Worm (Caenorhabditis elegans): Measurements from ENCODE around the gene F35G12.7.
A peak's percentile ranks its signal among the peaks of the same experiment; 100 is the strongest.

The F35G12.7 gene

ce11 chrIII:4626148-4626922 is 39.2 kb upstream of the F35G12.7 start:
- TF ChIP-seq C38D4.7 (GFP tag; optimal IDR thresholded peaks at IDR 0.05): peak; percentile 45
- TF ChIP-seq gmeb-2 (tag; optimal IDR thresholded peaks at IDR 0.05): peak; percentile 28
- no peak for TF ChIP-seq ttx-3 (tag; optimal IDR thresholded peaks at IDR 0.05)
- peak; percentile 2 for TF ChIP-seq unc-42 (tag; optimal IDR thresholded peaks at IDR 0.05)
- no peak for TF ChIP-seq ceh-18 (tag; optimal IDR thresholded peaks at IDR 0.05)
- TF ChIP-seq ceh-6 (GFP tag; optimal IDR thresholded peaks at IDR 0.05): peak; percentile 42
- TF ChIP-seq ceh-19 (GFP tag; optimal IDR thresholded peaks at IDR 0.05): peak; percentile 61
- TF ChIP-seq K02D7.2 (tag; optimal IDR thresholded peaks at IDR 0.05): peak; percentile 46
- TF ChIP-seq Y22D7AL.16 (tag; optimal IDR thresholded peaks at IDR 0.05): no peak
- TF ChIP-seq fkh-6 (tag; optimal IDR thresholded peaks at IDR 0.05): no peak
- no peak for TF ChIP-seq sdc-2 (tag; optimal IDR thresholded peaks at IDR 0.05)

DNA sequence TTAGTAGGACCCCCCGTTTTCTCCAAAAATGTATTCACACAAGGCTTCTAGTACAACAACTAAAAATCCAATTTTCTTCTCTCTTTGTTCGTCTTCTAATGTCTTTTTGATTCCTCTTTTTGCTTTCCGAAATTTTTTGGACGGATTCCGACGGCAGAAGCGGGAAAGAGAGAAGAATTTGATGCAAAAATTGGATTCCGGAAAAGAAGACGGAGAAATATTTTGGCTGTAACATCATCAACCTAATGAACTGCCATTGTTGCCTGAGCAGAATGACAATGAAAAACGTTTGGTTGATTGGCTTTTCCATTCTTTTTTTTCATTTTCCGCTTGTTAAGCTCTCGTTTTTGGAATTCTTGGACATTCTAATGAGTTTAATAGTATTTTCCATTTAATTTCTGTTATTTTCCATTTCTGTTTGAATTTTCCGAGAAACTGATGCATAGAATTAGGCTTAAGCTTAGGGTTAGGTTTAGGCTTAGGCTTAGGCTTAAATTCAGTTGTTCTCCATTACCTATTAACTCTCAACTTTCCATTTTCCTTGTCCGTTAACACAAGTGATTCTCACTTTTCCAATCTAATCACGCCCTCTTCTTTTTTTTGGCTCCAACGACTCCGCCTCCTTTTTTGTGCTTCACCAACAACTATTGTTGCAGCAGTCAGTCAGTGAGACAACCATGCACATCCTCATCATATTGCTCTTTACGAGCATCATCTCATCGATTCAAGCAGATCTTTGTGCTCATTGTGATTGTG is 35.4 kb upstream of the F35G12.7 start, which contains the start of gene lron-5:
lron-5 (plus strand) TSS at position 655 of the 756 bp plus-strand sequence.
- TF ChIP-seq dve-1 (tag; optimal IDR thresholded peaks at IDR 0.05) (no peak), unc-42 (tag; optimal IDR thresholded peaks at IDR 0.05) (peak; percentile 45), ama-1 (optimal IDR thresholded peaks at IDR 0.05) (no peak), che-1 (tag; optimal IDR thresholded peaks at IDR 0.05) (no peak)

- no peak for TF ChIP-seq nhr-232 (tag; optimal IDR thresholded peaks at IDR 0.05)
- TF ChIP-seq sox-2 (GFP tag; IDR thresholded peaks at IDR 0.05): no peak
- no peak for TF ChIP-seq mec-3 (tag; optimal IDR thresholded peaks at IDR 0.05; ENCODE audit: borderline replicate concordance)
- TF ChIP-seq hlh-6 (tag; optimal IDR thresholded peaks at IDR 0.05): no peak
- TF ChIP-seq F13H6.1 (tag; optimal IDR thresholded peaks at IDR 0.05): peak; percentile 1
- TF ChIP-seq elt-4 (tag; optimal IDR thresholded peaks at IDR 0.05): no peak
Observed at ce11 chrIII:4616071-4616571, 29.0 kb upstream of the F35G12.7 start, which contains the start of gene lips-3. TSS of gene lips-3 (plus strand) at chrIII:4616528.

DNA sequence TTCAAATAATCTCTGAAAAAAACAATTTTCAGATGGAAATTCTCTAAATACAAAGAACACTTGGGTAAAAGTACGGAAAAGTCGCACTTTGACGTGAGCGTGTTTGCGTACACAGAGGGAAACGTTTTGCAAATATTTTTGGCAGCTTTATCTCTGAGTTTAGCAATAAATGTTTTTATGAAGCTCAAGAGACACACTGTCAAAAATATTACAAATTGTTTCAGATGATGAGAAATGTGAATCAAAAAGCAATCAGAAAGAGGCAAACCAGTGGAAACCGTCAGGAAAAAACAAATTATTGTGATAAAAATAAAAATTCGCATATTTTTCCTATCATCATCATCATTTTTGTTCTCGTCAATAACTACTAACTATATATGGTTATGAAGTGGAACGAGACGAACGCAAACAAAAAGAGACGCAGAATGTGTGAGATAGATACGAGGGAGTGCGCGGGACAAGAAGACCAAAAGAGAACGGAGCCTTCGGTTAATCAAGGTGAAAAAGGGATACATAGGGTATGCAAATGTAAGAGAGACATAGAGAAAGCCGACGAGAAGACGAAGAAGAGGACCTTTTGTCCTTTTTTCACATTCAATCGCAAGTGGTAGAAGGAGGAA is 25.3 kb upstream of the F35G12.7 start, which contains the start of gene sel-2:
sel-2 (minus strand) TSS at position 51 of the 620 bp plus-strand sequence.
- TF ChIP-seq unc-42 (tag; optimal IDR thresholded peaks at IDR 0.05) (peak; percentile 74), tbx-2 (tag; optimal IDR thresholded peaks at IDR 0.05) (peak; percentile 49), ceh-31 (tag; optimal IDR thresholded peaks at IDR 0.05) (peak; percentile 67), che-1 (tag; optimal IDR thresholded peaks at IDR 0.05) (no peak), nfya-1 (tag; optimal IDR thresholded peaks at IDR 0.05) (peak; percentile 54)

DNA sequence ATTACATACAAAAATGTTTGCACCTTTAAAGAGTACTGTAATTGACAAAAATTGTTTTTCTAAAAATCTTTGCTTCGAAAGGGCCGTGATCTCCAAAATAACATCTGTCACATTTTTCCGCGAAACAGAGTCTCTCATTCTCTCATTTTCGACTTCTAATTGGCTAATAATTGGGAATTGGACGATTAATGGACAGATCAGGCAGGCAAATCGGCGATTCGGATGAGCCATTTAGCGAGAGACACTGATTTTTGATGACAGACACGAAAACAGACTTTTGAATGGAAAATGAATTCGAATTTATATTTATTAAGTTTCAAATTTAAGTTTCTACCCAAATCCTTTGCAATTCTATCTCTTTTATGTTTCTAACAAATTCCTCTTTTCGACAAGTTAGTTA is 16.7 kb upstream of the F35G12.7 start:
- no peak for TF ChIP-seq ets-4 (tag; optimal IDR thresholded peaks at IDR 0.05)
- no peak for TF ChIP-seq hlh-30 (tag; optimal IDR thresholded peaks at IDR 0.05; ENCODE audit: insufficient read depth)
- TF ChIP-seq ref-2 (tag; optimal IDR thresholded peaks at IDR 0.05): no peak
- TF ChIP-seq ztf-16 (tag; optimal IDR thresholded peaks at IDR 0.05): no peak
- no peak for TF ChIP-seq ahr-1 (tag; optimal IDR thresholded peaks at IDR 0.05)
- TF ChIP-seq sox-4 (tag; optimal IDR thresholded peaks at IDR 0.05): no peak
- no peak for TF ChIP-seq lin-11 (tag; optimal IDR thresholded peaks at IDR 0.05)
- no peak for TF ChIP-seq lim-6 (tag; optimal IDR thresholded peaks at IDR 0.05)
- TF ChIP-seq Y22D7AL.16 (tag; optimal IDR thresholded peaks at IDR 0.05): no peak
- TF ChIP-seq nhr-11 (tag; optimal IDR thresholded peaks at IDR 0.05): no peak
- no peak for TF ChIP-seq ceh-18 (tag; optimal IDR thresholded peaks at IDR 0.05)
- no peak for TF ChIP-seq ceh-45 (GFP tag; IDR thresholded peaks at IDR 0.05)
- TF ChIP-seq hlh-13 (GFP tag; optimal IDR thresholded peaks at IDR 0.05): no peak
- no peak for TF ChIP-seq fkh-6 (tag; optimal IDR thresholded peaks at IDR 0.05)
- TF ChIP-seq gmeb-2 (tag; optimal IDR thresholded peaks at IDR 0.05): no peak
- no peak for TF ChIP-seq che-1 (tag; optimal IDR thresholded peaks at IDR 0.05)
- TF ChIP-seq ceh-48 (tag; optimal IDR thresholded peaks at IDR 0.05): no peak
- no peak for TF ChIP-seq tbx-2 (tag; optimal IDR thresholded peaks at IDR 0.05)
